Fruit fly (Drosophila melanogaster) whole organism, embryonic: Measurements from ENCODE around the gene flip.
A peak's percentile ranks its signal among the peaks of the same experiment; 100 is the strongest.

ENCODE experiments used
- Atf-2 ChIP-seq: fragments of 200-800 bp; sonication (Bioruptor generic); optimal IDR thresholded peaks from 2 replicates; lab custom pipeline; 2016; ENCODE audit warnings: missing biosample characterization, missing genetic modification characterization
- Bteb2 ChIP-seq: fragments of 200-800 bp; sonication (Bioruptor generic); optimal IDR thresholded peaks from 2 replicates; lab custom pipeline; 2016; ENCODE audit warnings: missing biosample characterization, missing genetic modification characterization
- CG10979 ChIP-seq: fragments of 200-800 bp; sonication (Bioruptor generic); optimal IDR thresholded peaks from 2 replicates; lab custom pipeline; 2018; ENCODE audit warnings: missing biosample characterization, mild to moderate bottlenecking, missing genetic modification characterization, moderate library complexity
- CG12659 ChIP-seq: fragments of 200-800 bp; sonication (Bioruptor generic); optimal IDR thresholded peaks from 3 replicates; lab custom pipeline; 2017; ENCODE audit warnings: mild to moderate bottlenecking, missing biosample characterization, missing genetic modification reagents, missing genetic modification characterization
- CG16863 ChIP-seq: fragments of 200-800 bp; sonication (Bioruptor generic); optimal IDR thresholded peaks from 3 replicates; lab custom pipeline; 2016; ENCODE audit warnings: missing biosample characterization, missing genetic modification characterization
- CG18011 ChIP-seq: fragments of 200-800 bp; sonication (Bioruptor generic); optimal IDR thresholded peaks from 2 replicates; lab custom pipeline; 2017; ENCODE audit warnings: missing biosample characterization, missing genetic modification characterization, mild to moderate bottlenecking, moderate library complexity, missing genotype
- CG30403 ChIP-seq: fragments of 200-800 bp; sonication (Bioruptor generic); optimal IDR thresholded peaks from 3 replicates; lab custom pipeline; 2016; ENCODE audit warnings: missing biosample characterization, missing genetic modification characterization
- CG31388 ChIP-seq: fragments of 200-800 bp; sonication (Bioruptor generic); optimal IDR thresholded peaks from 2 replicates; lab custom pipeline; 2016; ENCODE audit warnings: missing biosample characterization, missing genetic modification characterization
- CG3281 ChIP-seq: fragments of 200-800 bp; sonication (Bioruptor generic); optimal IDR thresholded peaks from 3 replicates; lab custom pipeline; 2017; ENCODE audit warnings: missing biosample characterization, mild to moderate bottlenecking, missing genetic modification characterization
- CG4360 ChIP-seq: fragments of 200-800 bp; sonication (Bioruptor generic); IDR thresholded peaks from 2 replicates; pipeline ENCODE4 v1.3.6; 2022; ENCODE audit warnings: missing biosample characterization, missing genetic modification characterization
- CG4730 ChIP-seq: fragments of 200-800 bp; sonication (Bioruptor generic); IDR thresholded peaks from 2 replicates; pipeline ENCODE4 v1.3.6; 2022; ENCODE audit warnings: missing biosample characterization, missing genetic modification characterization
- CG6791 ChIP-seq: fragments of 200-800 bp; sonication (Bioruptor generic); IDR thresholded peaks from 3 replicates; pipeline ENCODE4 v1.3.6; 2022; ENCODE audit warnings: missing biosample characterization, missing genetic modification characterization; ENCODE audit not compliant: partially characterized antibody
- CG7372 ChIP-seq: fragments of 200-800 bp; sonication (Bioruptor generic); IDR thresholded peaks from 2 replicates; pipeline ENCODE4 v1.3.6; 2022; ENCODE audit warnings: missing biosample characterization, missing genetic modification characterization
- CG9437 ChIP-seq: fragments of 200-800 bp; sonication (Bioruptor generic); optimal IDR thresholded peaks from 2 replicates; lab custom pipeline; 2018; ENCODE audit warnings: missing biosample characterization, mild to moderate bottlenecking, missing genetic modification characterization
- CG9817 ChIP-seq: fragments of 200-800 bp; sonication (Bioruptor generic); optimal IDR thresholded peaks from 2 replicates; lab custom pipeline; 2018; ENCODE audit warnings: missing biosample characterization, mild to moderate bottlenecking, missing genetic modification characterization, moderate library complexity
- CG9932 ChIP-seq: fragments of 200-800 bp; sonication (Bioruptor generic); IDR thresholded peaks from 2 replicates; pipeline ENCODE4 v1.3.6; 2022; ENCODE audit warnings: missing biosample characterization, missing genetic modification characterization
- Chrac-16 ChIP-seq: fragments of 200-800 bp; sonication (Bioruptor generic); optimal IDR thresholded peaks from 3 replicates; lab custom pipeline; 2016; ENCODE audit warnings: missing biosample characterization, missing genetic modification characterization
- D19B ChIP-seq: fragments of 200-800 bp; sonication (Bioruptor generic); optimal IDR thresholded peaks from 2 replicates; lab custom pipeline; 2017; ENCODE audit warnings: missing biosample characterization, mild to moderate bottlenecking, missing genetic modification characterization
- Dad ChIP-seq: fragments of 200-800 bp; sonication (Bioruptor generic); optimal IDR thresholded peaks from 3 replicates; lab custom pipeline; 2016; ENCODE audit warnings: missing biosample characterization, missing genetic modification characterization
- Deaf1 ChIP-seq: fragments of 200-800 bp; optimal IDR thresholded peaks from 3 replicates; lab custom pipeline; 2019; ENCODE audit warnings: missing biosample characterization, mild to moderate bottlenecking, missing genetic modification characterization, moderate library complexity
- Gsc ChIP-seq: fragments of 200-800 bp; sonication (Bioruptor generic); IDR thresholded peaks from 2 replicates; pipeline ENCODE4 v1.3.6; 2022; ENCODE audit warnings: missing biosample characterization, missing genetic modification characterization
- HmgZ ChIP-seq: fragments of 200-800 bp; sonication (Bioruptor generic); optimal IDR thresholded peaks from 2 replicates; lab custom pipeline; 2018; ENCODE audit warnings: missing biosample characterization, mild to moderate bottlenecking, missing genetic modification characterization
- Hr3 ChIP-seq: fragments of 200-800 bp; sonication (Bioruptor generic); optimal IDR thresholded peaks from 3 replicates; lab custom pipeline; 2016; ENCODE audit warnings: missing biosample characterization, missing genetic modification characterization
- MBD-R2 ChIP-seq: fragments of 200-800 bp; sonication (Bioruptor generic); IDR thresholded peaks from 2 replicates; pipeline ENCODE4 v1.3.6; 2022; ENCODE audit warnings: missing biosample characterization, missing genetic modification characterization
- MTF-1 ChIP-seq: fragments of 200-800 bp; sonication (Bioruptor generic); optimal IDR thresholded peaks from 2 replicates; lab custom pipeline; 2018; ENCODE audit warnings: missing biosample characterization, mild to moderate bottlenecking, missing genetic modification characterization, borderline replicate concordance
- Oli ChIP-seq: fragments of 200-800 bp; sonication (Bioruptor generic); optimal IDR thresholded peaks from 2 replicates; lab custom pipeline; 2018; ENCODE audit warnings: missing biosample characterization, mild to moderate bottlenecking, missing genetic modification characterization, moderate library complexity
- Pdp1 ChIP-seq, 2 experiments: fragments of 200-800 bp; sonication (Bioruptor generic); optimal IDR thresholded peaks; 3 replicates each; lab custom pipeline; 2016; ENCODE audit warnings: missing biosample characterization in 2 of 2, missing genetic modification characterization in 2 of 2, mild to moderate bottlenecking in 1 of 2, moderate library complexity in 1 of 2
- Stat92E ChIP-seq, 3 experiments: fragments of >200 bp in 2 of 3; fragments of 200-800 bp in 1 of 3; sonication (Bioruptor generic) in 1 of 3; optimal IDR thresholded peaks; 2 replicates each; lab custom pipeline; 2017 to 2019; ENCODE audit warnings: missing biosample characterization in 3 of 3, missing genetic modification characterization in 3 of 3, mild to moderate bottlenecking in 1 of 3, moderate library complexity in 1 of 3
- ase ChIP-seq: fragments of 200-800 bp; sonication (Bioruptor generic); IDR thresholded peaks from 3 replicates; pipeline ENCODE4 v1.3.6; 2022; ENCODE audit warnings: missing biosample characterization, missing genetic modification characterization
- bbx ChIP-seq: fragments of 200-800 bp; sonication (Bioruptor generic); IDR thresholded peaks from 2 replicates; pipeline ENCODE4 v1.3.6; 2022; ENCODE audit warnings: missing biosample characterization, missing genetic modification characterization; ENCODE audit not compliant: partially characterized antibody
- chinmo ChIP-seq: fragments of 200-800 bp; sonication (Bioruptor generic); IDR thresholded peaks from 4 replicates; pipeline ENCODE4 v1.3.6; 2022; ENCODE audit warnings: missing biosample characterization, missing genetic modification characterization; ENCODE audit not compliant: partially characterized antibody
- chn ChIP-seq: fragments of 200-800 bp; sonication (Bioruptor generic); optimal IDR thresholded peaks from 2 replicates; lab custom pipeline; 2016; ENCODE audit warnings: missing biosample characterization, missing genetic modification characterization
- crol ChIP-seq: fragments of 200-800 bp; sonication (Bioruptor generic); IDR thresholded peaks from 2 replicates; pipeline ENCODE4 v1.3.6; 2022; ENCODE audit warnings: missing biosample characterization, missing genetic modification characterization
- disco-r ChIP-seq: fragments of 200-800 bp; sonication (Bioruptor generic); optimal IDR thresholded peaks from 2 replicates; lab custom pipeline; 2016; ENCODE audit warnings: missing biosample characterization, missing genetic modification characterization
- esg ChIP-seq: fragments of 200-800 bp; sonication (Bioruptor generic); conservative IDR thresholded peaks from 2 replicates; pipeline ENCODE4 v1.3.6; 2022; ENCODE audit warnings: missing biosample characterization, missing genetic modification characterization
- eyg ChIP-seq: fragments of 200-800 bp; sonication (Bioruptor generic); optimal IDR thresholded peaks from 3 replicates; lab custom pipeline; 2016; ENCODE audit warnings: missing biosample characterization, missing genetic modification characterization
- fd102C ChIP-seq: fragments of 200-800 bp; sonication (Bioruptor generic); optimal IDR thresholded peaks from 2 replicates; lab custom pipeline; 2018; ENCODE audit warnings: missing biosample characterization, mild to moderate bottlenecking, missing genetic modification characterization, moderate library complexity
- jumu ChIP-seq: fragments of 200-800 bp; sonication (Bioruptor generic); optimal IDR thresholded peaks from 3 replicates; lab custom pipeline; 2016; ENCODE audit warnings: missing biosample characterization, missing genetic modification characterization
- kah ChIP-seq: fragments of 200-800 bp; sonication (Bioruptor generic); optimal IDR thresholded peaks from 2 replicates; lab custom pipeline; 2018; ENCODE audit warnings: missing biosample characterization, mild to moderate bottlenecking, missing genetic modification characterization
- lab ChIP-seq: fragments of 200-800 bp; sonication (Bioruptor generic); optimal IDR thresholded peaks from 3 replicates; lab custom pipeline; 2017; ENCODE audit warnings: missing biosample characterization, missing genetic modification characterization, mild to moderate bottlenecking, moderate library complexity, missing genetic modification reagents
- lola ChIP-seq, 3 experiments: fragments of >200 bp in 2 of 3; fragments of 200-800 bp in 1 of 3; sonication (Bioruptor generic) in 1 of 3; optimal IDR thresholded peaks; 2 replicates each; lab custom pipeline; 2017 to 2019; ENCODE audit warnings: missing biosample characterization in 3 of 3, missing genetic modification characterization in 3 of 3, mild to moderate bottlenecking in 1 of 3, moderate library complexity in 1 of 3
- luna ChIP-seq: fragments of 200-800 bp; sonication (Bioruptor generic); optimal IDR thresholded peaks from 2 replicates; lab custom pipeline; 2016; ENCODE audit warnings: missing biosample characterization, missing genetic modification characterization
- mirr ChIP-seq: fragments of 200-800 bp; sonication (Bioruptor generic); optimal IDR thresholded peaks from 3 replicates; lab custom pipeline; 2018; ENCODE audit warnings: missing biosample characterization, mild to moderate bottlenecking, missing genetic modification characterization
- oc ChIP-seq: fragments of 200-800 bp; sonication (Bioruptor generic); optimal IDR thresholded peaks from 2 replicates; lab custom pipeline; 2018; ENCODE audit warnings: missing biosample characterization, mild to moderate bottlenecking, missing genetic modification characterization, moderate library complexity
- pfk ChIP-seq: fragments of 200-800 bp; sonication (Bioruptor generic); optimal IDR thresholded peaks from 2 replicates; lab custom pipeline; 2018; ENCODE audit warnings: missing biosample characterization, mild to moderate bottlenecking, missing genetic modification characterization, moderate library complexity
- row ChIP-seq: fragments of 200-800 bp; sonication (Bioruptor generic); IDR thresholded peaks from 3 replicates; pipeline ENCODE4 v1.3.6; 2022; ENCODE audit warnings: missing biosample characterization, missing genetic modification characterization
- sr ChIP-seq: fragments of 200-800 bp; sonication (Bioruptor generic); IDR thresholded peaks from 3 replicates; pipeline ENCODE4 v1.3.6; 2022; ENCODE audit warnings: missing biosample characterization, missing genetic modification characterization
- tna ChIP-seq: fragments of 200-800 bp; sonication (Bioruptor generic); IDR thresholded peaks from 2 replicates; pipeline ENCODE4 v1.3.6; 2022; ENCODE audit warnings: missing biosample characterization, missing genetic modification characterization; ENCODE audit not compliant: partially characterized antibody
- vvl ChIP-seq: fragments of 200-800 bp; sonication (Bioruptor generic); IDR thresholded peaks from 2 replicates; pipeline ENCODE4 v1.3.6; 2022; ENCODE audit warnings: missing biosample characterization, missing genetic modification characterization

flip gene

DNA sequence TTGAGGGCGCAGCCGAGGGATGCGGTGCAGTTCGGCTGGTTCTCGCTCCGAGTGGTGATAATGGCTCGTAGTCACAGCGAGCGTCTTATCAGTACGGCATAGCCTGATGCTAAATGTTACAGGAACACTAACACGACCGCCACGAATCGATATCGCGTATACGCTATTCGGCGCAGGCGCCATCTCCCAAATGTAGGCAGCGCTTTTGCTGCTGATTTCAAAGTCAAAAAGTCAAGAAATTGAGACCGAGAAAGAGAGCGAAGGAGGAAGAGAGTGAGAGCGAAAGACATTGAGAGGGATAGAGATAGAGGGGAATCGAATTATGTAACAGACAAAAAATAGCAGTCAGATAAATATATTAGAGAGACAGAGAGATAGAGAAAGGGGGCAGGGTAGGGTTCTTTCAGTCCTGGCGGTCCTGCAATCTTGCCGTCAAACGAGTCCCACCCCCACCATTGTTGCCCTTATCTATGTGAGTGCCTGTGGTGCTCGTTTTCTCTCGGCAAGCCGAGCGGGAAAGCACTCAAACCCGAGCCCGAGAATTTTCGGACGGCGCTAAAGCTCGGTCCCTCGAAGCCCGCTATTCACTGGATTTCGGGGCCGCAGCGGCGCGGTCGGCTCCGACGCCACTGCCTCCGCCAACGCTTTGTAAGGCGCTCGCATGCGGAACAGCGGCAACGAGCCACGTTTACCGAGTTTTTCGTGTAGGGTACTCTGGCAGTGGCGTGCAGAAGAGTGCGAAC is 3.6 kb upstream of the flip start (continued):
- no peak for TF ChIP-seq lola (GFP tag; optimal IDR thresholded peaks at IDR 0.05; lab: Kevin White, UChicago)
- TF ChIP-seq crol (GFP tag; lab: Robert Waterston, UW), result peak; percentile 12; the same call in 1 of the 2 replicates
- TF ChIP-seq MBD-R2 (GFP tag; lab: Robert Waterston, UW), result no peak
- 0 out of 2 replicates have a peak, but pooled peaks have one; percentile 23 for TF ChIP-seq CG7372 (GFP tag; lab: Robert Waterston, UW)
- no peak for TF ChIP-seq eyg (GFP tag; lab: Kevin White, UChicago)
- no peak for TF ChIP-seq Stat92E (GFP tag; optimal IDR thresholded peaks at IDR 0.05; lab: Kevin White, UChicago)
- TF ChIP-seq disco-r (GFP tag; lab: Kevin White, UChicago), result no peak
- TF ChIP-seq fd102C (GFP tag; lab: Kevin White, UChicago), result no peak
- TF ChIP-seq kah, result no peak
- TF ChIP-seq CG16863 (GFP tag; lab: Kevin White, UChicago), result no peak
- TF ChIP-seq Gsc, result no peak
- TF ChIP-seq oc, result no peak
- no peak for TF ChIP-seq row
- TF ChIP-seq Dad, result no peak
- no peak for TF ChIP-seq CG12659 (GFP tag; lab: Kevin White, UChicago)
- TF ChIP-seq CG31388 (GFP tag; lab: Kevin White, UChicago), result no peak
- no peak for TF ChIP-seq sr
- no peak for TF ChIP-seq CG9437 (GFP tag; lab: Kevin White, UChicago)
- no peak for TF ChIP-seq Bteb2
- no peak for TF ChIP-seq ase (GFP tag; lab: Robert Waterston, UW)
- TF ChIP-seq pfk (GFP tag; lab: Kevin White, UChicago), result peak; percentile 34
- no peak for TF ChIP-seq Atf-2
- TF ChIP-seq Hr3, result no peak
- TF ChIP-seq tna (GFP tag; lab: Robert Waterston, UW), result peak; percentile 8; the same call in 1 of the 2 replicates
- TF ChIP-seq CG6791 (GFP tag; lab: Robert Waterston, UW), result no peak
- no peak for TF ChIP-seq esg
- TF ChIP-seq chn, result no peak
- peak; percentile 41 for TF ChIP-seq lab (GFP tag; lab: Kevin White, UChicago)
- no peak for TF ChIP-seq HmgZ (tag; lab: Kevin White, UChicago)
- TF ChIP-seq CG30403 (GFP tag; lab: Kevin White, UChicago), result no peak
- TF ChIP-seq CG4360 (GFP tag; lab: Robert Waterston, UW), result no peak
- TF ChIP-seq bbx (GFP tag; lab: Robert Waterston, UW), result peak; percentile 16; the same call in 1 of the 2 replicates
- no peak for TF ChIP-seq luna
- TF ChIP-seq CG9817 (tag; lab: Kevin White, UChicago), result no peak
- no peak for TF ChIP-seq MTF-1 (GFP tag; lab: Kevin White, UChicago)
- no peak for TF ChIP-seq CG3281 (GFP tag; lab: Kevin White, UChicago)
- no peak for TF ChIP-seq CG18011 (GFP tag; lab: Kevin White, UChicago)
- TF ChIP-seq vvl (GFP tag; lab: Robert Waterston, UW), result no peak
- peak in 1 of 2 experiments; percentile 89 for TF ChIP-seq Pdp1 (GFP tag; optimal IDR thresholded peaks at IDR 0.05; lab: Kevin White, UChicago)
- peak; percentile 96 for TF ChIP-seq Deaf1 (tag; lab: Kevin White, UChicago)
- 0 out of 2 replicates have a peak, but pooled peaks have one; percentile 17 for TF ChIP-seq CG9932
- TF ChIP-seq D19B, result no peak
- TF ChIP-seq Chrac-16 (GFP tag; lab: Kevin White, UChicago), result no peak
- TF ChIP-seq CG10979 (tag; lab: Kevin White, UChicago), result no peak
- no peak for TF ChIP-seq mirr (GFP tag; lab: Kevin White, UChicago)
- no peak for TF ChIP-seq Oli (tag; lab: Kevin White, UChicago)
- TF ChIP-seq CG4730 (GFP tag; lab: Robert Waterston, UW), result no peak
- TF ChIP-seq jumu (GFP tag; lab: Kevin White, UChicago), result no peak
- 0 out of 4 replicates have a peak, but pooled peaks have one; percentile 47 for TF ChIP-seq chinmo (GFP tag; lab: Robert Waterston, UW)
